Worm (Caenorhabditis elegans): Measurements from ENCODE around the gene his-41.

his-41 gene

DNA sequence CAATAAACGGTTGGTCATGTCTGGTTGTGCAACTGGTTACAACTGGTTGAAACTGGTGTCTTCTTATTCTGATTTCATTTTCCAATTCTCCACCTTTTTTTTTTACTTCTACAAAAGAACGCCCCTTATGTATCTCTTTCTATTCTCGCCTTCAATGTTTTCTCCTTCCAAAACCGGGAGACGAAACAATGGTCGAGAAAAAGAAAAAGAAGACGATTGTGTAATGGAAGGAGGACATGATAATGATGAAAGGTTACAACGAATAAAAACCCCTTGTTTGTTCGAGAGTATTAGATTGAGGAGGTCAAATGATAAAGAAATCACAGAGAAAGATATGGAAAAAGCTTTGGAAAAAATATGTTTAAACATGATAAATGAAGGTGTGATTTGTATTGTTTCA lies 26.5 kb upstream of the his-41 start, which contains the start of gene C50F4.8:
C50F4.8 (minus strand) TSS at position 28 of the 400 bp plus-strand sequence.
- TF ChIP-seq unc-62 (GFP tag; optimal IDR thresholded peaks at IDR 0.05 in 1 of 2) (peak in 1 of 2 experiments; percentile 35), unc-62 (tag; optimal IDR thresholded peaks at IDR 0.05) (no peak), nhr-76 (tag; optimal IDR thresholded peaks at IDR 0.05) (no peak), dve-1 (tag; optimal IDR thresholded peaks at IDR 0.05; ENCODE audit: insufficient read depth) (peak; percentile 24), nhr-28 (tag; optimal IDR thresholded peaks at IDR 0.05) (peak; percentile 39)

DNA sequence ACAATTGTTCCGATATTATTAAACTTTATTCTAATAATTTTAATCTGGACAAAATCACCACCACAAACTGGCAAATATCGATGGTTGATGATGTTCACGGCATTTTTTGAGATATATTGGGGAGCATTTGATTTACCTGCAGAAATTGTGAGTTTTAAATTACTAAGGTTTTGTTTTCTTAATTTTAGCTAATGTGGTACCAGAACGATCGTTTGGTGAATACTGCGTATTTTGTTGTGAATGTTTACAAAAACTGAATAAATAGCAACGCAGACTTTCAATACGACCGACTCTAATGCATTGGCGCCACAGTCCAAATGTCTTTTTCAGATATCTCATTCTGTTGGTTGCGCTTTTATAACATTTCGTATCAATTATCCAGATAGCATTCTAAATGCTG lies 23.6 kb upstream of the his-41 start:
- TF ChIP-seq daf-8 (GFP tag; IDR thresholded peaks at IDR 0.05) (no peak), ceh-82 (tag; optimal IDR thresholded peaks at IDR 0.05) (no peak), nhr-28 (tag; optimal IDR thresholded peaks at IDR 0.05) (no peak), nhr-10 (tag; optimal IDR thresholded peaks at IDR 0.05) (no peak), ama-1 (optimal IDR thresholded peaks at IDR 0.05) (no peak), unc-62 (GFP tag; optimal IDR thresholded peaks at IDR 0.05 in 1 of 2) (peak in 1 of 2 experiments; percentile 62), unc-62 (tag; optimal IDR thresholded peaks at IDR 0.05) (no peak), php-3 (GFP tag; IDR thresholded peaks at IDR 0.05) (no peak), spr-3 (GFP tag; optimal IDR thresholded peaks at IDR 0.05) (no peak), sdz-12 (GFP tag; optimal IDR thresholded peaks at IDR 0.05) (no peak), aha-1 (tag) (peak; percentile 46), rbr-2 (tag; optimal IDR thresholded peaks at IDR 0.05) (no peak)

DNA sequence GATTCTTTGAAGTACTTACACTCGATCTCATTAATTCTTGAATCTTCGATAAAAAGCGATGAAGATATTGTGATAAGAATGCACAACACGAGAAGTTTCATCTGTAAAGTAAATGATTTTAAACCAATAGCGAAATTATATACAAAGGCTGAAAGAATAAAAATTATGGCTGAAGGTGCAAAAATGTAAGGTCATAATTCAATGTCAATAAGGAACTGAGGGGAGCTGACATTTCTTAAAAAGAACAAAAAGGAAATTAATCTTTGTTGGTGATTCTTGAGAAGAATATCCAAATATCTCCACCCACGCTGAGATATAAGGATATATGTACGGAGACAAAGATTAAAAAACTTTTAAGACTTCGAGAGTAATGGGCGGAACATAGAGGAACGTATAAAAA lies 21.2 kb upstream of the his-41 start, which contains the start of gene C50F4.9:
C50F4.9 (minus strand) TSS at position 101 of the 400 bp plus-strand sequence.
- TF ChIP-seq dve-1 (tag; optimal IDR thresholded peaks at IDR 0.05; ENCODE audit: insufficient read depth) (no peak), lir-3 (tag; optimal IDR thresholded peaks at IDR 0.05) (no peak), nhr-28 (tag; optimal IDR thresholded peaks at IDR 0.05) (no peak), zag-1 (tag; optimal IDR thresholded peaks at IDR 0.05) (no peak), unc-130 (GFP tag; optimal IDR thresholded peaks at IDR 0.05) (no peak), nhr-111 (GFP tag; optimal IDR thresholded peaks at IDR 0.05) (no peak), zip-2 (tag; optimal IDR thresholded peaks at IDR 0.05) (no peak), fos-1 (tag; optimal IDR thresholded peaks at IDR 0.05) (no peak), tag-97 (GFP tag; IDR thresholded peaks at IDR 0.05) (no peak), jun-1 (tag; optimal IDR thresholded peaks at IDR 0.05) (no peak)

DNA sequence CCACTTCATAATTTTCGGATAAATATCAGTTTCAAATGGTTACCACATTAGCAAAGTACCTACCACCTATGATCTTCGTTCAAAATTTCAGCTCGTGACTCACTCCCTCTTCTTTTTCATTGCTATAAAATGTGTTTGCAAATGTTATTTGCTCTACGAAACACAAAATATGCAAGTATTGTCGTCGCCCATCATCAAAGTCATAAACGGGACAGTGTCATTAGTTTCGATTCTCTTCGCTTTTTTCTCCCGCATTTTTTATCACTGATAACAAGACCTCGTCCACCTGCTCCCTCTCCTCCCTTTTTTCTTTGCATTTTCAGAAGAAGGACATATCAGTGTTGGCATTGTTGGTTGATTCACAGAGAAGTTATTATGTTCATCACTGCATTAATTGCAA lies 18.9 kb upstream of the his-41 start, which contains the start of gene C50F4.1:
C50F4.1 (plus strand) TSS at position 324 of the 400 bp plus-strand sequence.
- peak; percentile 86 for TF ChIP-seq php-3 (GFP tag; IDR thresholded peaks at IDR 0.05)
- TF ChIP-seq hlh-11 (tag; optimal IDR thresholded peaks at IDR 0.05): peak; percentile 69
- peak; percentile 45 for TF ChIP-seq hlh-30 (tag; optimal IDR thresholded peaks at IDR 0.05; ENCODE audit: insufficient read depth)
- no peak for TF ChIP-seq arid-1 (GFP tag; conservative IDR thresholded peaks at IDR 0.05)
- peak; percentile 51 for TF ChIP-seq nhr-77 (tag; optimal IDR thresholded peaks at IDR 0.05)
- TF ChIP-seq nhr-28 (tag; optimal IDR thresholded peaks at IDR 0.05): peak; percentile 82
- TF ChIP-seq pha-4 (GFP tag; IDR thresholded peaks at IDR 0.05): no peak
- no peak for TF ChIP-seq pha-4 (tag; optimal IDR thresholded peaks at IDR 0.05)
- peak; percentile 83 for TF ChIP-seq dmd-6 (GFP tag; IDR thresholded peaks at IDR 0.05)
- peak; percentile 91 for TF ChIP-seq pqm-1 (tag; optimal IDR thresholded peaks at IDR 0.05)
- peak; percentile 51 for TF ChIP-seq mxl-3 (GFP tag; optimal IDR thresholded peaks at IDR 0.05)
- TF ChIP-seq unc-62 (GFP tag; optimal IDR thresholded peaks at IDR 0.05 in 1 of 2): peak in 1 of 2 experiments; percentile 88
- no peak for TF ChIP-seq unc-62 (tag; optimal IDR thresholded peaks at IDR 0.05)
- TF ChIP-seq daf-16 (GFP tag; optimal IDR thresholded peaks at IDR 0.05): no peak
- TF ChIP-seq daf-16 (tag; optimal IDR thresholded peaks at IDR 0.05): peak; percentile 49
- no peak for TF ChIP-seq F10B5.3 (tag; optimal IDR thresholded peaks at IDR 0.05)

DNA sequence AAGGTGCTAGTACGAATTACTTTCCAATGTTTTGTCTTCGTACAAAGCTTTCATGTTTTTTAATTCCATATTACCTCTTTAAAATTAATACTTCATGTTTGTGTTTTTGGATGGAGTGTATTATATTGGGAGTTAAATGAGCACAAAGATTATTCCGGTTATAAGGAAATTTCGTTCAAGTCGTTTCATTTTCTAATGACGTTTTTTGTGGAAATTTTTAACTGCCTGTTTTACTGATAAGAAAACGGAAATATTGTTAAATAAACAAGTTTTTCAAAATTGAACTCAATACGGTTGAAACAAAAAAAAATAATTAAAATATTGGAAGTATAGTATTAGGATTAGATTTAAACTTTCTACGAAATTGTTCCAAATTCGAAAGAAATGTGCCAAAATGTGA lies 18.0 kb upstream of the his-41 start:
- TF ChIP-seq spr-1 (tag; optimal IDR thresholded peaks at IDR 0.05) (no peak), ZK546.5 (tag; optimal IDR thresholded peaks at IDR 0.05) (no peak), gei-8 (GFP tag; optimal IDR thresholded peaks at IDR 0.05) (no peak), spr-3 (GFP tag; optimal IDR thresholded peaks at IDR 0.05) (no peak), F37D6.2 (tag; optimal IDR thresholded peaks at IDR 0.05) (no peak), lin-15B (tag; optimal IDR thresholded peaks at IDR 0.05) (no peak), T26A8.4 (GFP tag; IDR thresholded peaks at IDR 0.05) (no peak), vab-7 (GFP tag; IDR thresholded peaks at IDR 0.05) (no peak), nhr-10 (tag; optimal IDR thresholded peaks at IDR 0.05) (no peak), egl-43 (GFP tag; IDR thresholded peaks at IDR 0.05) (no peak), duxl-1 (tag; optimal IDR thresholded peaks at IDR 0.05; ENCODE audit: poor library complexity) (no peak), F44E2.7 (GFP tag; IDR thresholded peaks at IDR 0.05) (no peak), lin-39 (tag; optimal IDR thresholded peaks at IDR 0.05) (no peak), egl-27 (tag; optimal IDR thresholded peaks at IDR 0.05) (no peak), nhr-11 (tag; optimal IDR thresholded peaks at IDR 0.05) (no peak), ceh-82 (tag; optimal IDR thresholded peaks at IDR 0.05) (no peak)
